Worm (Caenorhabditis elegans): ENCODE results near the gene idpp-6.

DNA sequence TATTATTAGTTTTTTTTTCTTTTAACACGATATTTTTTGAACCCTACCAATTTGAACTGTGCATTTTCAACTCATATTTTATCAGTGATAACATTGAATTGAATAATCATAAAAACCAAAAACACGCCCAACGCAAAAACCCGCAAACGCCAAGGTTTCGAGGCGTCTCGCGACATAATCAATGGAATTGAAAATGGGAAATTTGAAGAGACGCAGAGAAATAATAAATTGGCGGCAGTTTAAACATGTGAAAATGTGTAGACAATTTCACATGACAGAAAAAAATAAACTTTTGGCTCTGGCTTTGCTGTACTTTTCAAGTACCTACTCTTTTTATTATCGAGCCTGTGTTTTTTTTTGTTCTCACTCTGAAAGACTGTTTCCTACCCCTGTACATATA is 21.9 kb downstream of the idpp-6 start:
- TF ChIP-seq crh-2 (tag; optimal IDR thresholded peaks at IDR 0.05) (peak; percentile 64), nhr-10 (tag; optimal IDR thresholded peaks at IDR 0.05) (no peak), ztf-11 (tag; optimal IDR thresholded peaks at IDR 0.05) (no peak), nhr-129 (tag; optimal IDR thresholded peaks at IDR 0.05) (peak; percentile 47), mab-5 (tag; optimal IDR thresholded peaks at IDR 0.05) (peak; percentile 19), snpc-4 (tag; optimal IDR thresholded peaks at IDR 0.05) (no peak), lsy-2 (tag; optimal IDR thresholded peaks at IDR 0.05) (peak in 1 of 2 experiments; percentile 65), nhr-237 (tag; optimal IDR thresholded peaks at IDR 0.05) (no peak), mdl-1 (tag; optimal IDR thresholded peaks at IDR 0.05) (no peak), nhr-6 (tag; optimal IDR thresholded peaks at IDR 0.05) (no peak), ceh-82 (tag; optimal IDR thresholded peaks at IDR 0.05) (no peak), nhr-11 (tag; optimal IDR thresholded peaks at IDR 0.05) (no peak), sma-3 (GFP tag; optimal IDR thresholded peaks at IDR 0.05) (peak; percentile 12)
